Comparison of ENCODE assay signal across 3 fruit fly cellular contexts in genomic region chr3L:10716342-10716896, dm6.
TF ChIP-seq lines count a peak whose summit lies in the region.

No protein-coding gene starts in this region.

TF ChIP-seq in whole organism, prepupa, 60 proteins besides CTCF, POLR2A, EP300 and RAD21 (continues in another document):
- TF ChIP-seq net (GFP tag; optimal IDR thresholded peaks at IDR 0.05; lab: Kevin White, UChicago) (no peak), CG11902 (GFP tag; optimal IDR thresholded peaks at IDR 0.05; lab: Kevin White, UChicago) (no peak), Eip75B (GFP tag; optimal IDR thresholded peaks at IDR 0.05; lab: Kevin White, UChicago) (peak; percentile 3), dac (GFP tag; optimal IDR thresholded peaks at IDR 0.05; lab: Kevin White, UChicago) (no peak), CG31627 (GFP tag; optimal IDR thresholded peaks at IDR 0.05; lab: Kevin White, UChicago) (peak; percentile 4), achi (GFP tag; optimal IDR thresholded peaks at IDR 0.05; lab: Kevin White, UChicago) (peak; percentile 36), vri (GFP tag; optimal IDR thresholded peaks at IDR 0.05; lab: Kevin White, UChicago) (no peak), Eip93F (GFP tag; optimal IDR thresholded peaks at IDR 0.05; lab: Kevin White, UChicago) (no peak), Sox102F (GFP tag; optimal IDR thresholded peaks at IDR 0.05; lab: Kevin White, UChicago) (peak; percentile 17), CG34406 (GFP tag; optimal IDR thresholded peaks at IDR 0.05; lab: Kevin White, UChicago) (no peak), esn (GFP tag; optimal IDR thresholded peaks at IDR 0.05; lab: Kevin White, UChicago) (peak; percentile 40), CG15336 (GFP tag; IDR thresholded peaks at IDR 0.05; lab: Robert Waterston, UW) (no peak), topi (GFP tag; optimal IDR thresholded peaks at IDR 0.05; lab: Kevin White, UChicago) (peak; percentile 31), Met (GFP tag; optimal IDR thresholded peaks at IDR 0.05; lab: Kevin White, UChicago) (peak; percentile 47), CG9139 (GFP tag; optimal IDR thresholded peaks at IDR 0.05; lab: Kevin White, UChicago) (no peak), dsx (GFP tag; optimal IDR thresholded peaks at IDR 0.05; lab: Kevin White, UChicago; ENCODE audit: poor library complexity, severe bottlenecking) (peak; percentile 11), Ets96B (tag; optimal IDR thresholded peaks at IDR 0.05; lab: Kevin White, UChicago) (peak; percentile 56), svp (GFP tag; lab: Kevin White, UChicago) (peak; percentile 63), spab (GFP tag; optimal IDR thresholded peaks at IDR 0.05; lab: Kevin White, UChicago) (peak; percentile 40), Blimp-1 (GFP tag; optimal IDR thresholded peaks at IDR 0.05; lab: Kevin White, UChicago) (no peak), CG6163 (GFP tag; IDR thresholded peaks at IDR 0.05; lab: Robert Waterston, UW) (no peak), Sox14 (GFP tag; optimal IDR thresholded peaks at IDR 0.05; lab: Kevin White, UChicago) (peak; percentile 46), acj6 (GFP tag; optimal IDR thresholded peaks at IDR 0.05; lab: Kevin White, UChicago) (peak; percentile 6), CG11294 (GFP tag; IDR thresholded peaks at IDR 0.05; lab: Robert Waterston, UW) (no peak), fd85E (GFP tag; optimal IDR thresholded peaks at IDR 0.05; lab: Kevin White, UChicago) (no peak), CG8119 (GFP tag; IDR thresholded peaks at IDR 0.05; lab: Robert Waterston, UW) (no peak), CG3032 (tag; optimal IDR thresholded peaks at IDR 0.05; lab: Kevin White, UChicago) (peak; percentile 36), CG3919 (GFP tag; optimal IDR thresholded peaks at IDR 0.05; lab: Kevin White, UChicago) (peak; percentile 4), ss (GFP tag; optimal IDR thresholded peaks at IDR 0.05; lab: Kevin White, UChicago) (no peak), CG10669 (GFP tag; optimal IDR thresholded peaks at IDR 0.05; lab: Kevin White, UChicago) (peak; percentile 30), CG6808 (GFP tag; optimal IDR thresholded peaks at IDR 0.05; lab: Kevin White, UChicago) (peak; percentile 29)

TF ChIP-seq in whole organism, pupa, 21 proteins besides CTCF, POLR2A, EP300 and RAD21:
- TF ChIP-seq CG14655 (GFP tag; optimal IDR thresholded peaks at IDR 0.05; lab: Kevin White, UChicago) (peak; percentile 69), CG8301 (tag; optimal IDR thresholded peaks at IDR 0.05; lab: Kevin White, UChicago) (peak; percentile 40), CG17806 (tag; optimal IDR thresholded peaks at IDR 0.05; lab: Kevin White, UChicago) (peak; percentile 44), CG34367 (tag; optimal IDR thresholded peaks at IDR 0.05; lab: Kevin White, UChicago) (peak; percentile 22), Snoo (tag; optimal IDR thresholded peaks at IDR 0.05; lab: Kevin White, UChicago) (no peak), Pif1B (GFP tag; optimal IDR thresholded peaks at IDR 0.05; lab: Kevin White, UChicago) (no peak), CG15710 (tag; optimal IDR thresholded peaks at IDR 0.05; lab: Kevin White, UChicago) (peak; percentile 26), CG9948 (tag; optimal IDR thresholded peaks at IDR 0.05; lab: Kevin White, UChicago) (peak; percentile 41), CG8159 (tag; optimal IDR thresholded peaks at IDR 0.05; lab: Kevin White, UChicago) (peak; percentile 63)

TF ChIP-seq in whole organism, wandering third instar larva, 38 proteins besides CTCF, POLR2A, EP300 and RAD21:
- TF ChIP-seq rgr (GFP tag; optimal IDR thresholded peaks at IDR 0.05; lab: Kevin White, UChicago) (peak; percentile 25), Dif (GFP tag; optimal IDR thresholded peaks at IDR 0.05; lab: Kevin White, UChicago; ENCODE audit: partially characterized antibody) (no peak), woc (GFP tag; optimal IDR thresholded peaks at IDR 0.05; lab: Kevin White, UChicago) (peak; percentile 38), Hnf4 (GFP tag; optimal IDR thresholded peaks at IDR 0.05; lab: Kevin White, UChicago) (no peak), h (GFP tag; optimal IDR thresholded peaks at IDR 0.05; lab: Kevin White, UChicago) (peak; percentile 37), ey (GFP tag; optimal IDR thresholded peaks at IDR 0.05; lab: Kevin White, UChicago) (peak; percentile 22), Sp1 (GFP tag; optimal IDR thresholded peaks at IDR 0.05; lab: Kevin White, UChicago) (no peak), psq (GFP tag; optimal IDR thresholded peaks at IDR 0.05; lab: Kevin White, UChicago) (peak; percentile 34), OdsH (GFP tag; optimal IDR thresholded peaks at IDR 0.05; lab: Kevin White, UChicago) (peak; percentile 39), HLH106 (tag; optimal IDR thresholded peaks at IDR 0.05; lab: Kevin White, UChicago) (peak; percentile 2), dmrt93B (GFP tag; optimal IDR thresholded peaks at IDR 0.05; lab: Kevin White, UChicago) (peak; percentile 1), foxo (GFP tag; optimal IDR thresholded peaks at IDR 0.05; lab: Kevin White, UChicago) (peak in 1 of 2 experiments; percentile 22), Mio (GFP tag; optimal IDR thresholded peaks at IDR 0.05; lab: Kevin White, UChicago) (no peak), N (GFP tag; optimal IDR thresholded peaks at IDR 0.05; lab: Kevin White, UChicago) (no peak), dl (GFP tag; optimal IDR thresholded peaks at IDR 0.05; lab: Kevin White, UChicago; ENCODE audit: insufficient read depth in 1 of 2, partially characterized antibody in 2 of 2) (no peak)

Comparison
In these comparisons a context has a peak if more than half of its experiments do, and no peak if none do; other contexts are left out.
1. Of the 1 proteins assayed by ChIP-seq in both whole organism, prepupa and whole organism, wandering third instar larva: peak only in whole organism, prepupa: none; only in whole organism, wandering third instar larva: none; in both: OdsH; in neither: 0.